Worm (Caenorhabditis elegans) whole organism, mixed stage, embryonic: ENCODE measurements around the gene Y70C5B.2.

ENCODE experiments used
- nhr-237 ChIP-seq: fragments of 150-350 bp; optimal IDR thresholded peaks from 2 replicates; lab custom pipeline; 2014; ENCODE audit warnings: missing biosample characterization, missing genetic modification characterization
- nhr-28 ChIP-seq: fragments of 150-350 bp; optimal IDR thresholded peaks from 2 replicates; lab custom pipeline; 2014; ENCODE audit warnings: missing biosample characterization, missing genetic modification characterization
- nhr-76 ChIP-seq: sonication (generic microtip); optimal IDR thresholded peaks from 2 replicates; lab custom pipeline; 2017; ENCODE audit warnings: missing biosample characterization, missing genetic modification characterization
- unc-62 ChIP-seq: fragments of 150-350 bp; optimal IDR thresholded peaks from 2 replicates; lab custom pipeline; 2014; ENCODE audit warnings: missing biosample characterization, missing genetic modification reagents, missing genetic modification characterization

- TF ChIP-seq unc-62 (GFP tag; lab: Kevin White, UChicago) (no peak), nhr-28 (tag; lab: Kevin White, UChicago) (no peak), nhr-237 (tag; lab: Kevin White, UChicago) (no peak), nhr-76 (no peak)
Observed at ce11 chrV:16620874-16621273, 39.8 kb downstream of the Y70C5B.2 start, which contains the start of gene Y70C5A.3.
